Worm (Caenorhabditis elegans): ENCODE data around the gene C29A12.1.

Gene C29A12.1

ce11 chrV:10834682-10835219, 21.5 kb upstream of the C29A12.1 start:
- no peak for TF ChIP-seq efl-1 (GFP tag; optimal IDR thresholded peaks at IDR 0.05)
- TF ChIP-seq die-1 (tag; optimal IDR thresholded peaks at IDR 0.05) = no peak
- no peak for TF ChIP-seq F23B12.7 (tag; optimal IDR thresholded peaks at IDR 0.05; ENCODE audit: insufficient read depth)
- no peak for TF ChIP-seq unc-130 (GFP tag; optimal IDR thresholded peaks at IDR 0.05)
- no peak for TF ChIP-seq lag-1 (GFP tag; IDR thresholded peaks at IDR 0.05)
- no peak for TF ChIP-seq hlh-26 (GFP tag; conservative IDR thresholded peaks at IDR 0.05)
- no peak for TF ChIP-seq Y53F4B.3 (GFP tag; IDR thresholded peaks at IDR 0.05)
- TF ChIP-seq rec-8 (tag; optimal IDR thresholded peaks at IDR 0.05) = no peak
- TF ChIP-seq hrde-1 (tag; optimal IDR thresholded peaks at IDR 0.05; ENCODE audit: borderline replicate concordance) = no peak
- no peak for TF ChIP-seq unc-62 (GFP tag; optimal IDR thresholded peaks at IDR 0.05)
- TF ChIP-seq chd-7 (tag; optimal IDR thresholded peaks at IDR 0.05) = no peak
- no peak for TF ChIP-seq cebp-2 (GFP tag; IDR thresholded peaks at IDR 0.05)

- TF ChIP-seq lin-26 (GFP tag; IDR thresholded peaks at IDR 0.05) (no peak), atf-7 (tag; optimal IDR thresholded peaks at IDR 0.05) (no peak), attf-6 (GFP tag; IDR thresholded peaks at IDR 0.05) (no peak), zim-3 (tag; optimal IDR thresholded peaks at IDR 0.05) (no peak), chd-7 (tag; optimal IDR thresholded peaks at IDR 0.05) (no peak), somi-1 (GFP tag; optimal IDR thresholded peaks at IDR 0.05) (no peak), F33H1.4 (GFP tag; IDR thresholded peaks at IDR 0.05) (no peak), ztf-26 (tag; optimal IDR thresholded peaks at IDR 0.05) (no peak), madf-10 (tag; optimal IDR thresholded peaks at IDR 0.05) (no peak)
These were observed 19.6 kb upstream of the C29A12.1 start for ce11 chrV:10832862-10833261.

DNA sequence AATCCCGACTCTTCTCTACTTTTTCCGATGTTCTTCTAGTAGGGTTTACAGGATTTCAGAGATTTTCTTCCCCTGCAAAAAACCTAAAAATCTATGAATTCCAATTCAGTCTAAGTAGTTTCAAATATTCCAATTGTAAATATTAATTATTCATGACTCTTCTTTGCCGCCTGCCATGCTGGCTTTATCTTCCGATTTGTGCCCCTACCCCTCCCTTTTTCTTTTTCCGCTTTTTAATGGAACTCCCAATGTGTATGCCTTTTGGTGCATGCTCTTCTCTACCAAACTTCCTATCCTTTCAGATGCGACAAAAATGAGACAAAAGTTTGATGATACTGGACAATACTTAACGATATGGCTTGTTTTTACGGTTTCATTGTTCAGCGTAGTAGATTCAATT, 11.4 kb upstream of the C29A12.1 start, which contains the start of gene nrx-1:
TSS of gene nrx-1 (plus strand) at position 301 of the 400 bp plus-strand sequence.
- TF ChIP-seq K12H6.12 (tag; optimal IDR thresholded peaks at IDR 0.05) (no peak), attf-6 (GFP tag; IDR thresholded peaks at IDR 0.05) (no peak), rec-8 (tag; optimal IDR thresholded peaks at IDR 0.05) (no peak), athp-1 (tag; optimal IDR thresholded peaks at IDR 0.05) (no peak), mxl-1 (tag; optimal IDR thresholded peaks at IDR 0.05) (no peak), hlh-26 (GFP tag; conservative IDR thresholded peaks at IDR 0.05) (no peak), ztf-22 (GFP tag; optimal IDR thresholded peaks at IDR 0.05) (no peak), D2030.7 (GFP tag; IDR thresholded peaks at IDR 0.05) (no peak), hsf-1 (GFP tag; IDR thresholded peaks at IDR 0.05) (no peak), hmg-20 (GFP tag; IDR thresholded peaks at IDR 0.05) (no peak), fkh-3 (tag; optimal IDR thresholded peaks at IDR 0.05) (no peak), F22D6.2 (tag; optimal IDR thresholded peaks at IDR 0.05) (no peak), lin-35 (GFP tag; optimal IDR thresholded peaks at IDR 0.05) (no peak), die-1 (tag; optimal IDR thresholded peaks at IDR 0.05) (no peak), lsy-27 (tag; optimal IDR thresholded peaks at IDR 0.05; ENCODE audit: borderline replicate concordance, insufficient read depth) (no peak), mcd-1 (GFP tag; IDR thresholded peaks at IDR 0.05) (no peak), ztf-28 (GFP tag; IDR thresholded peaks at IDR 0.05) (no peak), dox-1 (GFP tag; IDR thresholded peaks at IDR 0.05) (no peak), lin-54 (GFP tag; optimal IDR thresholded peaks at IDR 0.05) (no peak)

DNA sequence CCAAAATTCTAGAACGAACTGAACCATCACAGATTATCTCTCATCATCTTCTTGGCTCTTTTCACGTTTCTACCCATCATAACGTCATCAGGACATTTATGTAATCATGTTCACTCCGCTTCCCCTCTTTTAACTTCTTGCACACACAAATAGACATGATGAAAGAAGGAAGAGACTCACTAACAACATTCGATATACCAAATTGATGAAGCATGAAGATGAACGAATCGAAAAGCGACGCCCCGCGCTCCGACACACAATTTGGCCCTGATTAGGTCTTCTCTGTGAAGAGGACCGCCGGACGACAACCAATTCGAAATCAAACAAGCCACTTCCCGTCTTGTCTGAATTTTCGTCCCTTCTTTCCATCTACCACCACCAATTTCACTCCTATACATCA, 5.2 kb upstream of the C29A12.1 start:
- TF ChIP-seq nhr-27 (tag; optimal IDR thresholded peaks at IDR 0.05) = no peak

Measured in whole organism, young adult.